Worm (Caenorhabditis elegans) whole organism, mixed stage, embryonic: ENCODE data around the gene K12B6.9.

Source experiments
- ceh-43 ChIP-seq: fragments of 200-800 bp; sonication (Bioruptor generic); optimal IDR thresholded peaks from 2 replicates; lab custom pipeline; 2018; ENCODE audit warnings: mild to moderate bottlenecking, missing genetic modification characterization, moderate library complexity, missing compliant biosample characterization
- cnd-1 ChIP-seq: fragments of 200-800 bp; sonication (Bioruptor generic); optimal IDR thresholded peaks from 2 replicates; lab custom pipeline; 2018; ENCODE audit warnings: mild to moderate bottlenecking, missing genetic modification characterization, missing compliant biosample characterization
- lsy-2 ChIP-seq: fragments of 150-350 bp; optimal IDR thresholded peaks from 2 replicates; lab custom pipeline; 2014; ENCODE audit warnings: missing biosample characterization, missing genetic modification characterization
- nhr-12 ChIP-seq: fragments of 150-350 bp; optimal IDR thresholded peaks from 2 replicates; lab custom pipeline; 2014; ENCODE audit warnings: missing biosample characterization, missing genetic modification characterization
- nhr-237 ChIP-seq: fragments of 150-350 bp; optimal IDR thresholded peaks from 2 replicates; lab custom pipeline; 2014; ENCODE audit warnings: missing biosample characterization, missing genetic modification characterization
- pha-4 ChIP-seq: fragments of 150-350 bp; optimal IDR thresholded peaks from 2 replicates; lab custom pipeline; 2018; ENCODE audit warnings: missing biosample characterization, missing genetic modification reagents, missing genetic modification characterization
- unc-39 ChIP-seq: fragments of 150-350 bp; optimal IDR thresholded peaks from 2 replicates; lab custom pipeline; 2014; ENCODE audit warnings: missing biosample characterization, missing genetic modification characterization
- ztf-11 ChIP-seq: fragments of 150-350 bp; optimal IDR thresholded peaks from 2 replicates; lab custom pipeline; 2014; ENCODE audit warnings: missing biosample characterization, missing genetic modification characterization

- no peak for TF ChIP-seq ceh-43 (GFP tag; lab: Kevin White, UChicago)
- no peak for TF ChIP-seq lsy-2
- TF ChIP-seq nhr-237 (tag; lab: Kevin White, UChicago), result no peak
- no peak for TF ChIP-seq unc-39 (tag; lab: Kevin White, UChicago)
- no peak for TF ChIP-seq pha-4 (tag; lab: Kevin White, UChicago)
- no peak for TF ChIP-seq ztf-11 (tag; lab: Kevin White, UChicago)
- TF ChIP-seq cnd-1 (tag; lab: Kevin White, UChicago), result no peak
- TF ChIP-seq nhr-12 (tag; lab: Kevin White, UChicago), result no peak
Observed at ce11 chrV:6249135-6249534, 43.3 kb downstream of the K12B6.9 start.
